Fruit fly (Drosophila melanogaster) whole organism, prepupa: Measurements from ENCODE around the gene CG43645.

ENCODE experiments used
- Blimp-1 ChIP-seq: fragments of 200-800 bp; sonication (Bioruptor generic); optimal IDR thresholded peaks from 3 replicates; lab custom pipeline; 2017; ENCODE audit warnings: missing biosample characterization, missing genetic modification characterization, mild to moderate bottlenecking, moderate library complexity, missing genetic modification reagents
- CG10631 ChIP-seq: fragments of 200-800 bp; sonication (Bioruptor generic); optimal IDR thresholded peaks from 2 replicates; lab custom pipeline; 2016; ENCODE audit warnings: missing biosample characterization, missing genetic modification characterization
- CG11294 ChIP-seq: fragments of 200-800 bp; sonication (Bioruptor generic); IDR thresholded peaks from 2 replicates; pipeline ENCODE4 v1.3.6; 2022; ENCODE audit warnings: missing biosample characterization, missing genetic modification characterization
- CG11762 ChIP-seq: fragments of 200-800 bp; sonication (Bioruptor generic); optimal IDR thresholded peaks from 3 replicates; lab custom pipeline; 2016; ENCODE audit warnings: missing biosample characterization, missing genetic modification characterization; ENCODE audit not compliant: insufficient read depth
- CG11902 ChIP-seq: fragments of 200-800 bp; sonication (Bioruptor generic); optimal IDR thresholded peaks from 3 replicates; lab custom pipeline; 2016; ENCODE audit warnings: missing biosample characterization, missing genetic modification characterization
- CG1621 ChIP-seq: fragments of 200-800 bp; sonication (Bioruptor generic); optimal IDR thresholded peaks from 3 replicates; lab custom pipeline; 2018; ENCODE audit warnings: missing biosample characterization, mild to moderate bottlenecking, missing genetic modification characterization
- CG16779 ChIP-seq: fragments of 200-800 bp; sonication (Bioruptor generic); optimal IDR thresholded peaks from 3 replicates; lab custom pipeline; 2017; ENCODE audit warnings: missing biosample characterization, mild to moderate bottlenecking, missing genetic modification characterization
- CG3032 ChIP-seq: fragments of 200-800 bp; optimal IDR thresholded peaks from 2 replicates; lab custom pipeline; 2019; ENCODE audit warnings: missing biosample characterization, mild to moderate bottlenecking, missing genetic modification characterization, moderate library complexity
- CG31627 ChIP-seq: fragments of 200-800 bp; sonication (Bioruptor generic); optimal IDR thresholded peaks from 3 replicates; lab custom pipeline; 2016; ENCODE audit warnings: missing biosample characterization, missing genetic modification characterization
- CG32006 ChIP-seq: fragments of 200-800 bp; sonication (Bioruptor generic); optimal IDR thresholded peaks from 3 replicates; lab custom pipeline; 2017; ENCODE audit warnings: missing biosample characterization, mild to moderate bottlenecking, missing genetic modification characterization
- CG3919 ChIP-seq: fragments of 200-800 bp; sonication (Bioruptor generic); optimal IDR thresholded peaks from 3 replicates; lab custom pipeline; 2016; ENCODE audit warnings: missing biosample characterization, missing genetic modification characterization
- CG6163 ChIP-seq: fragments of 200-800 bp; sonication (Bioruptor generic); IDR thresholded peaks from 3 replicates; pipeline ENCODE4 v1.3.6; 2022; ENCODE audit warnings: missing biosample characterization, missing genetic modification characterization
- CG6808 ChIP-seq: fragments of 200-800 bp; sonication (Bioruptor generic); optimal IDR thresholded peaks from 3 replicates; lab custom pipeline; 2017; ENCODE audit warnings: missing biosample characterization, missing genetic modification characterization, mild to moderate bottlenecking, moderate library complexity, missing genetic modification reagents
- CG6854 ChIP-seq: fragments of 200-800 bp; sonication (Bioruptor generic); optimal IDR thresholded peaks from 2 replicates; lab custom pipeline; 2017; ENCODE audit warnings: missing biosample characterization, mild to moderate bottlenecking, missing genetic modification characterization
- CG8119 ChIP-seq: fragments of 200-800 bp; sonication (Bioruptor generic); IDR thresholded peaks from 3 replicates; pipeline ENCODE4 v1.3.6; 2022; ENCODE audit warnings: missing biosample characterization, missing genetic modification characterization
- CG8319 ChIP-seq: fragments of 200-800 bp; sonication (Bioruptor generic); optimal IDR thresholded peaks from 3 replicates; lab custom pipeline; 2016; ENCODE audit warnings: missing biosample characterization, missing genetic modification characterization
- Eip75B ChIP-seq: fragments of 200-800 bp; sonication (Bioruptor generic); optimal IDR thresholded peaks from 3 replicates; lab custom pipeline; 2016; ENCODE audit warnings: missing biosample characterization, missing genetic modification characterization
- Eip93F ChIP-seq: fragments of 200-800 bp; sonication (Bioruptor generic); optimal IDR thresholded peaks from 2 replicates; lab custom pipeline; 2016; ENCODE audit warnings: missing biosample characterization, mild to moderate bottlenecking, missing genetic modification characterization
- Ets21C ChIP-seq: fragments of 200-800 bp; sonication (Bioruptor generic); optimal IDR thresholded peaks from 3 replicates; lab custom pipeline; 2016; ENCODE audit warnings: missing biosample characterization, missing genetic modification characterization
- Ets96B ChIP-seq: fragments of 200-800 bp; optimal IDR thresholded peaks from 2 replicates; lab custom pipeline; 2019; ENCODE audit warnings: missing biosample characterization, mild to moderate bottlenecking, missing genetic modification characterization, moderate library complexity
- Hr38 ChIP-seq: sonication (Bioruptor generic); optimal IDR thresholded peaks from 2 replicates; lab custom pipeline; 2016; ENCODE audit warnings: missing biosample characterization, missing genetic modification characterization
- Lpt ChIP-seq: fragments of 200-800 bp; sonication (Bioruptor generic); optimal IDR thresholded peaks from 3 replicates; lab custom pipeline; 2016; ENCODE audit warnings: missing biosample characterization, missing genetic modification characterization
- OdsH ChIP-seq: fragments of 200-800 bp; sonication (Bioruptor generic); optimal IDR thresholded peaks from 3 replicates; lab custom pipeline; 2016; ENCODE audit warnings: missing biosample characterization, missing genetic modification characterization
- Smox ChIP-seq: fragments of 200-800 bp; sonication (Bioruptor generic); optimal IDR thresholded peaks from 3 replicates; lab custom pipeline; 2016; ENCODE audit warnings: missing biosample characterization, missing genetic modification characterization
- Sox102F ChIP-seq: fragments of 200-800 bp; sonication (Bioruptor generic); optimal IDR thresholded peaks from 2 replicates; lab custom pipeline; 2016; ENCODE audit warnings: missing biosample characterization, mild to moderate bottlenecking, missing genetic modification characterization
- Sox15 ChIP-seq: fragments of 200-800 bp; sonication (Bioruptor generic); optimal IDR thresholded peaks from 3 replicates; lab custom pipeline; 2016; ENCODE audit warnings: missing biosample characterization, missing genetic modification characterization
- dsx ChIP-seq: fragments of 200-800 bp; optimal IDR thresholded peaks from 3 replicates; lab custom pipeline; 2019; ENCODE audit warnings: missing biosample characterization, mild to moderate bottlenecking, missing genetic modification characterization, moderate library complexity; ENCODE audit not compliant: poor library complexity, severe bottlenecking
- eg ChIP-seq: fragments of 200-800 bp; sonication (Bioruptor generic); IDR thresholded peaks from 3 replicates; pipeline ENCODE4 v1.3.6; 2022; ENCODE audit warnings: missing biosample characterization, missing genetic modification characterization
- fd85E ChIP-seq: fragments of 200-800 bp; sonication (Bioruptor generic); optimal IDR thresholded peaks from 3 replicates; lab custom pipeline; 2016; ENCODE audit warnings: missing biosample characterization, missing genetic modification characterization
- lz ChIP-seq: fragments of 200-800 bp; sonication (Bioruptor generic); optimal IDR thresholded peaks from 3 replicates; lab custom pipeline; 2016; ENCODE audit warnings: missing biosample characterization, missing genetic modification characterization
- net ChIP-seq: fragments of 200-800 bp; sonication (Bioruptor generic); optimal IDR thresholded peaks from 3 replicates; lab custom pipeline; 2016; ENCODE audit warnings: missing biosample characterization, missing genetic modification characterization
- ss ChIP-seq, 2 experiments: fragments of 200-800 bp; sonication (Bioruptor generic); optimal IDR thresholded peaks; 2 replicates in 1 of 2; 3 replicates in 1 of 2; lab custom pipeline; 2017 to 2018; ENCODE audit warnings: mild to moderate bottlenecking in 2 of 2, missing biosample characterization in 2 of 2, missing genetic modification characterization in 2 of 2, moderate library complexity in 1 of 2
- topi ChIP-seq: fragments of 200-800 bp; sonication (Bioruptor generic); optimal IDR thresholded peaks from 3 replicates; lab custom pipeline; 2016; ENCODE audit warnings: missing biosample characterization, missing genetic modification characterization
- vri ChIP-seq: fragments of 200-800 bp; sonication (Bioruptor generic); optimal IDR thresholded peaks from 3 replicates; lab custom pipeline; 2016; ENCODE audit warnings: missing biosample characterization, mild to moderate bottlenecking, missing genetic modification characterization

CG43645 gene

DNA sequence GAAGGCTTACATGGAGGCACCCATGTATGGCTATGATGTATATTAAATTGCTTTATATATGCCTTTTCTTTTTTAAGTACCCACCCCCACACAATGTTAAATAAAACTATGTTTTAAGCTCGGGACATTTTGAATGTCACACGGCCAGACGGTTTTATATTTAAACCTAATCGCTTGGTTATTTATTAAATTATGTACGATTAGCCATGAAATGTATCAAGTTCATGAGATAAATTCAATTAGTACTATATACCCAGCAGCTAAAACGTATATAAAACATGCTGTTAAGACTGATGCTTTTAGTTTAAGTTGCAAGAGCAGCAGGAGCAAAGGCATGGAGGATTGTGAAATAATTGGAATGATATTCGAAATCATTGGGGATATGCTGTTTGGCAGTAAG is at the start of gene CG43645, which contains the start of gene CG43221:
CG43645 (plus strand) TSS at position 301 of the 400 bp plus-strand sequence.
CG43221 (plus strand) TSS at position 301 of the 400 bp plus-strand sequence.
- TF ChIP-seq Blimp-1 (GFP tag; lab: Kevin White, UChicago), result no peak
- no peak for TF ChIP-seq vri (GFP tag; lab: Kevin White, UChicago)
- TF ChIP-seq CG8119 (GFP tag; lab: Robert Waterston, UW), result no peak
- TF ChIP-seq topi (GFP tag; lab: Kevin White, UChicago), result no peak
- no peak for TF ChIP-seq CG10631 (GFP tag; lab: Kevin White, UChicago)
- TF ChIP-seq CG1621 (tag; lab: Kevin White, UChicago), result no peak
- no peak for TF ChIP-seq CG3919 (GFP tag; lab: Kevin White, UChicago)
- TF ChIP-seq Lpt (GFP tag; lab: Kevin White, UChicago), result no peak

DNA sequence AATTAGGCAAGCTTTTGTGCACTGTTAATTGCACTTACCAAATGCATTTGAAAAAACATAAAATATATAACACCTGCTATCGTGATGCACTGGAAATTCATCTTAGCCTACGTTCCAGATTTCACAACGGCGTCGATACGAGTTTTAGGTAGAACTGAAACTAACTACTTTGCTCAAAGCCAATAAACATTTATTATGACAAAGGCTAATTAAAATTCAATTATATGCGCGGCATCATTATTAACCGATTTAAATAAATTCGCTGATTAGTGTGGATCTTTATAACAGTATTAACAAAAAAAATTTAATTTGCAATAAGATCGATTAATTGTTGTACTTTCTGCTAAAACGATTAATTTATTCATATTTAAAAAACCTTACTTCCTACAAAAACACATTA is 49.1 kb upstream of the CG43645 start, which contains the start of gene CG33928:
CG33928 (minus strand) TSS at position 101 of the 400 bp plus-strand sequence.
- TF ChIP-seq CG1621 (tag; lab: Kevin White, UChicago) (no peak), OdsH (GFP tag; lab: Kevin White, UChicago) (no peak), Eip93F (no peak), CG8319 (no peak), CG16779 (tag; lab: Kevin White, UChicago) (no peak), dsx (no peak), CG32006 (GFP tag; lab: Kevin White, UChicago) (no peak), CG8119 (GFP tag; lab: Robert Waterston, UW) (no peak), CG3919 (GFP tag; lab: Kevin White, UChicago) (no peak), Sox102F (GFP tag; lab: Kevin White, UChicago) (no peak), net (GFP tag; lab: Kevin White, UChicago) (no peak), Hr38 (GFP tag; lab: Kevin White, UChicago) (no peak), Sox15 (GFP tag; lab: Kevin White, UChicago) (no peak), Blimp-1 (GFP tag; lab: Kevin White, UChicago) (no peak), ss (GFP tag; optimal IDR thresholded peaks at IDR 0.05; lab: Kevin White, UChicago) (no peak), lz (no peak), CG31627 (GFP tag; lab: Kevin White, UChicago) (no peak), CG3032 (tag; lab: Kevin White, UChicago) (no peak), Ets96B (no peak), CG6808 (GFP tag; lab: Kevin White, UChicago) (no peak)

DNA sequence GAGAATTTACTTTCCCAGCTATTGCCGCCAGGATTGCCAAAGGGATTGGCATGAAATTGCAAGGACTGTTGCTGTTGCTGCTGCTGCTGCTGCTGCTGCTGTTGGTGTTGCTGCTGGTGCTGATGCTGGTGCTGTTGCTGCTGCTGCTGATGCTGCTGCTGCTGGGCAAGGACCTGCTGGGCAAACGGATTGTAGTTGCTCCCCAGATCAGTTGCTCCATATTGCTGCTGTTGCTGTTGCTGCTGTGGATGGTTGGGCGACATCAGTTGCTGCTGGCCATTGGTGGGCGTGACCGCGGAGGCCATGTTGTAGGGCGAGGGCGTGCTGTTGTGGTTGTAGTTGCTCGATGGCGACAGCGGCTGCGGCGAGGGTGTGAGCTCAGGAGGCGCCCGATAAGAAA is 48.0 kb upstream of the CG43645 start:
- TF ChIP-seq Hr38 (GFP tag; lab: Kevin White, UChicago), result no peak
- TF ChIP-seq vri (GFP tag; lab: Kevin White, UChicago), result no peak
- TF ChIP-seq Ets21C (GFP tag; lab: Kevin White, UChicago), result no peak
- no peak for TF ChIP-seq CG6854 (GFP tag; lab: Kevin White, UChicago)
- no peak for TF ChIP-seq CG6808 (GFP tag; lab: Kevin White, UChicago)
- no peak for TF ChIP-seq net (GFP tag; lab: Kevin White, UChicago)
- TF ChIP-seq CG11294, result no peak
- TF ChIP-seq fd85E, result no peak
- TF ChIP-seq CG11762 (GFP tag; lab: Kevin White, UChicago), result no peak
- TF ChIP-seq Sox102F (GFP tag; lab: Kevin White, UChicago), result no peak
- TF ChIP-seq CG6163 (GFP tag; lab: Robert Waterston, UW), result no peak
- no peak for TF ChIP-seq Smox (GFP tag; lab: Kevin White, UChicago)
- no peak for TF ChIP-seq eg (GFP tag; lab: Robert Waterston, UW)
- no peak for TF ChIP-seq Eip75B (GFP tag; lab: Kevin White, UChicago)
- no peak for TF ChIP-seq CG11902

DNA sequence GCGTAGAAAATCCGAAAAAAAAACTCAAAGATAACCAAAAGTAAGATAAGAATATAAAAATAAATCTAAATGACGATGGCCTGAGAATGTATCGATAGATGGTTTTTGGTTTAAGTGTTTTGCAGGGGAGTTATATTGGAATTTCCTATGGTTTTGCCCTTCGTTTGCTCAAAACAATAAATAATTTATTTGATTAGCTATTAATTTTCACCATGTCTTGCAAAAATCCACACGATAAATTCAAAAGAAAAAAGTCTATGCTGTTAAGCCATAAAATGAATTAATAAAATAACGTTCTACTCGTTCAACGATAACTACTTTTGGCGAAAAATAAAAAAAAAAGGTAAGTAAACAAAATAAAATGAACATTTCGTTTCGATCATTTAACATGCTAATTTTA is 38.5 kb upstream of the CG43645 start:
- no peak for TF ChIP-seq CG16779 (tag; lab: Kevin White, UChicago)
